Fruit fly (Drosophila melanogaster) S2 (cell line): ENCODE measurements around the gene CG43813.

Source experiments
- CG8478 ChIP-seq: fragments of >200 bp; optimal IDR thresholded peaks from 2 replicates; lab custom pipeline; 2018
- CTCF ChIP-seq, 2 experiments: fragments of >200 bp; optimal IDR thresholded peaks; 2 replicates each; lab custom pipeline; 2018

CG43813 gene

dm6 chr2L:12343634-12344269 lies at the start of gene CG43813, which contains the start of gene bru2:
TSS of gene CG43813 (minus strand) at chr2L:12344266.
TSS of gene bru2 (plus strand) at chr2L:12344219.
- no peak for TF ChIP-seq CG8478 (lab: Kevin White, UChicago)
- TF ChIP-seq CTCF (optimal IDR thresholded peaks at IDR 0.05; lab: Kevin White, UChicago) = no peak

- TF ChIP-seq CG8478 (lab: Kevin White, UChicago) = no peak
- no peak for TF ChIP-seq CTCF (optimal IDR thresholded peaks at IDR 0.05; lab: Kevin White, UChicago)
Observed at dm6 chr2L:12392406-12392805, 48.3 kb upstream of the CG43813 start.

dm6 chr2L:12374546-12375081 lies 30.5 kb upstream of the CG43813 start:
- TF ChIP-seq CTCF (optimal IDR thresholded peaks at IDR 0.05; lab: Kevin White, UChicago) = peak; percentile 64 to 71
- no peak for TF ChIP-seq CG8478 (lab: Kevin White, UChicago)

dm6 chr2L:12373559-12373958 lies 29.5 kb upstream of the CG43813 start:
- TF ChIP-seq CG8478 (lab: Kevin White, UChicago) (no peak), CTCF (optimal IDR thresholded peaks at IDR 0.05; lab: Kevin White, UChicago) (peak; percentile 75 to 84)

- TF ChIP-seq CTCF (optimal IDR thresholded peaks at IDR 0.05; lab: Kevin White, UChicago) (no peak), CG8478 (lab: Kevin White, UChicago) (no peak)
Observed at dm6 chr2L:12372436-12372835, 28.4 kb upstream of the CG43813 start.

- TF ChIP-seq CG8478 (lab: Kevin White, UChicago) = no peak
- TF ChIP-seq CTCF (optimal IDR thresholded peaks at IDR 0.05; lab: Kevin White, UChicago) = no peak
Observed at dm6 chr2L:12371740-12372139, 27.7 kb upstream of the CG43813 start.

dm6 chr2L:12369612-12370011 lies 25.5 kb upstream of the CG43813 start:
- TF ChIP-seq CG8478 (lab: Kevin White, UChicago) = no peak
- TF ChIP-seq CTCF (optimal IDR thresholded peaks at IDR 0.05; lab: Kevin White, UChicago) = no peak

- TF ChIP-seq CG8478 (lab: Kevin White, UChicago) = no peak
- TF ChIP-seq CTCF (optimal IDR thresholded peaks at IDR 0.05; lab: Kevin White, UChicago) = no peak
Observed at dm6 chr2L:12365964-12366482, 22.0 kb upstream of the CG43813 start.

- TF ChIP-seq CTCF (optimal IDR thresholded peaks at IDR 0.05; lab: Kevin White, UChicago) (no peak), CG8478 (lab: Kevin White, UChicago) (no peak)
Observed at dm6 chr2L:12364090-12364489, 20.0 kb upstream of the CG43813 start.

dm6 chr2L:12363206-12363605 lies 19.1 kb upstream of the CG43813 start:
- TF ChIP-seq CTCF (optimal IDR thresholded peaks at IDR 0.05; lab: Kevin White, UChicago) (no peak), CG8478 (lab: Kevin White, UChicago) (no peak)

dm6 chr2L:12356141-12356540 lies 12.1 kb upstream of the CG43813 start, which contains the start of gene CG17010:
TSS of gene CG17010 (plus strand) at chr2L:12356441.
- TF ChIP-seq CTCF (optimal IDR thresholded peaks at IDR 0.05; lab: Kevin White, UChicago) = no peak

dm6 chr2L:12353926-12354325 lies 9.9 kb upstream of the CG43813 start:
- TF ChIP-seq CG8478 (lab: Kevin White, UChicago) = no peak
- TF ChIP-seq CTCF (optimal IDR thresholded peaks at IDR 0.05; lab: Kevin White, UChicago) = no peak

- TF ChIP-seq CTCF (optimal IDR thresholded peaks at IDR 0.05; lab: Kevin White, UChicago) (no peak), CG8478 (lab: Kevin White, UChicago) (no peak)
Observed at dm6 chr2L:12351969-12352368, 7.9 kb upstream of the CG43813 start.

- TF ChIP-seq CTCF (optimal IDR thresholded peaks at IDR 0.05; lab: Kevin White, UChicago) (no peak), CG8478 (lab: Kevin White, UChicago) (no peak)
Observed at dm6 chr2L:12350880-12351279, 6.8 kb upstream of the CG43813 start.

- no peak for TF ChIP-seq CG8478 (lab: Kevin White, UChicago)
- no peak for TF ChIP-seq CTCF (optimal IDR thresholded peaks at IDR 0.05; lab: Kevin White, UChicago)
Observed at dm6 chr2L:12348407-12349091, 4.5 kb upstream of the CG43813 start.
